Worm (Caenorhabditis elegans): ENCODE results near the gene T21B4.15.

DNA sequence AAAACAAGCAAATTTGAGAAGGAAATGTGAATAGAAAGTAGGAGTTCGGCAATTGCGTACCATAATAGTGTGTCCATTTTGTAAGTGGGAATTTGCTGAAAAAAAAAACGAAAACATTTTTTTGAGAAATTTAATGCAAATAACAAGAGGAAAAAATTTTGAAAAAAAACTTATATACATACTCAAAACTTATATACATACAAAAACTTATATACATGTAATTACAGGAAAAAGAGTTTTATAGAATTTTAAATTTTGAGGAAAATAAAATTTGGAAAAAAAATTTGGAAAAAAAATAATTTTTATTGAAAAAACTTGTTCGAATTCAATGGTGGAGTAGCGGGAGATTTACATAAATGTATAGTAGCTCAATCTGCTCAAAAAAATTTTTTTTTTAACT lies 12.8 kb downstream of the T21B4.15 start, which contains the start of gene ador-1:
- no peak for TF ChIP-seq unc-62 (GFP tag; optimal IDR thresholded peaks at IDR 0.05 in 1 of 2)
- TF ChIP-seq unc-62 (tag; optimal IDR thresholded peaks at IDR 0.05), result no peak
- TF ChIP-seq daf-16 (GFP tag; optimal IDR thresholded peaks at IDR 0.05), result no peak
- TF ChIP-seq daf-16 (tag; optimal IDR thresholded peaks at IDR 0.05), result no peak
- TF ChIP-seq unc-130 (GFP tag; optimal IDR thresholded peaks at IDR 0.05), result no peak
